Fruit fly (Drosophila melanogaster) whole organism, embryonic: ENCODE measurements around the gene Trpgamma.

Experiments used
- ATbp ChIP-seq: fragments of 200-800 bp; sonication (Bioruptor generic); optimal IDR thresholded peaks from 2 replicates; lab custom pipeline; 2017; ENCODE audit warnings: missing biosample characterization, mild to moderate bottlenecking, missing genetic modification characterization, missing genetic modification reagents
- Aef1 ChIP-seq: fragments of 200-800 bp; sonication (Bioruptor generic); IDR thresholded peaks from 3 replicates; pipeline ENCODE4 v1.3.6; 2022; ENCODE audit warnings: missing biosample characterization, missing genetic modification characterization
- Asciz ChIP-seq: fragments of 200-800 bp; sonication (Bioruptor generic); optimal IDR thresholded peaks from 2 replicates; lab custom pipeline; 2017; ENCODE audit warnings: missing biosample characterization, mild to moderate bottlenecking, missing genetic modification characterization, missing genetic modification reagents
- B-H2 ChIP-seq: fragments of 200-800 bp; sonication (Bioruptor generic); optimal IDR thresholded peaks from 2 replicates; lab custom pipeline; 2018; ENCODE audit warnings: missing biosample characterization, mild to moderate bottlenecking, missing genetic modification characterization
- CG10209 ChIP-seq: fragments of 200-800 bp; sonication (Bioruptor generic); optimal IDR thresholded peaks from 3 replicates; lab custom pipeline; 2017; ENCODE audit warnings: missing biosample characterization, mild to moderate bottlenecking, missing genetic modification characterization, missing genetic modification reagents
- CG10321 ChIP-seq: fragments of 200-800 bp; sonication (Bioruptor generic); IDR thresholded peaks from 2 replicates; pipeline ENCODE4 v1.3.6; 2022; ENCODE audit warnings: missing biosample characterization, missing genetic modification characterization
- CG10959 ChIP-seq: fragments of 200-800 bp; sonication (Bioruptor generic); IDR thresholded peaks from 2 replicates; pipeline ENCODE4 v1.3.6; 2022; ENCODE audit warnings: missing biosample characterization, missing genetic modification characterization
- CG11247 ChIP-seq: fragments of 200-800 bp; sonication (Bioruptor generic); IDR thresholded peaks from 2 replicates; pipeline ENCODE4 v1.3.6; 2022; ENCODE audit warnings: missing biosample characterization, missing genetic modification characterization
- CG11456 ChIP-seq: fragments of 200-800 bp; sonication (Bioruptor generic); IDR thresholded peaks from 3 replicates; pipeline ENCODE4 v1.3.6; 2022; ENCODE audit warnings: missing biosample characterization, missing genetic modification characterization
- CG12155 ChIP-seq: fragments of 200-800 bp; sonication (Bioruptor generic); optimal IDR thresholded peaks from 3 replicates; lab custom pipeline; 2016; ENCODE audit warnings: missing biosample characterization, missing genetic modification characterization
- CG12391 ChIP-seq: fragments of 200-800 bp; sonication (Bioruptor generic); optimal IDR thresholded peaks from 3 replicates; lab custom pipeline; 2018; ENCODE audit warnings: missing biosample characterization, mild to moderate bottlenecking, missing genetic modification characterization, moderate library complexity
- CG13775 ChIP-seq: fragments of 200-800 bp; sonication (Bioruptor generic); optimal IDR thresholded peaks from 3 replicates; lab custom pipeline; 2017; ENCODE audit warnings: missing biosample characterization, mild to moderate bottlenecking, missing genetic modification characterization
- CG18476 ChIP-seq: fragments of 200-800 bp; sonication (Bioruptor generic); optimal IDR thresholded peaks from 2 replicates; lab custom pipeline; 2016; ENCODE audit warnings: missing biosample characterization, mild to moderate bottlenecking, missing genetic modification characterization
- CG2129 ChIP-seq: fragments of 200-800 bp; sonication (Bioruptor generic); IDR thresholded peaks from 2 replicates; pipeline ENCODE4 v1.3.6; 2022; ENCODE audit warnings: missing biosample characterization, missing genetic modification characterization; ENCODE audit not compliant: partially characterized antibody
- CG2875 ChIP-seq: fragments of 200-800 bp; sonication (Bioruptor generic); optimal IDR thresholded peaks from 2 replicates; lab custom pipeline; 2017; ENCODE audit warnings: missing biosample characterization, mild to moderate bottlenecking, missing genetic modification characterization, missing genetic modification reagents
- CG31388 ChIP-seq: fragments of 200-800 bp; sonication (Bioruptor generic); optimal IDR thresholded peaks from 2 replicates; lab custom pipeline; 2016; ENCODE audit warnings: missing biosample characterization, missing genetic modification characterization
- CG3163 ChIP-seq: fragments of 200-800 bp; sonication (Bioruptor generic); optimal IDR thresholded peaks from 3 replicates; lab custom pipeline; 2016; ENCODE audit warnings: missing biosample characterization, missing genetic modification characterization
- CG42726 ChIP-seq: fragments of 200-800 bp; sonication (Bioruptor generic); IDR thresholded peaks from 2 replicates; pipeline ENCODE4 v1.3.6; 2022; ENCODE audit warnings: missing biosample characterization, missing genetic modification characterization; ENCODE audit not compliant: partially characterized antibody
- CG4820 ChIP-seq: fragments of 200-800 bp; sonication (Bioruptor generic); optimal IDR thresholded peaks from 3 replicates; lab custom pipeline; 2016; ENCODE audit warnings: missing biosample characterization, missing genetic modification characterization
- CG9215 ChIP-seq: fragments of 200-800 bp; sonication (Bioruptor generic); IDR thresholded peaks from 2 replicates; pipeline ENCODE4 v1.3.6; 2022; ENCODE audit warnings: missing biosample characterization, missing genetic modification characterization
- CG9817 ChIP-seq: fragments of 200-800 bp; sonication (Bioruptor generic); optimal IDR thresholded peaks from 2 replicates; lab custom pipeline; 2018; ENCODE audit warnings: missing biosample characterization, mild to moderate bottlenecking, missing genetic modification characterization, moderate library complexity
- CG9932 ChIP-seq: fragments of 200-800 bp; sonication (Bioruptor generic); IDR thresholded peaks from 2 replicates; pipeline ENCODE4 v1.3.6; 2022; ENCODE audit warnings: missing biosample characterization, missing genetic modification characterization
- Camta ChIP-seq: fragments of 200-800 bp; sonication (Bioruptor generic); optimal IDR thresholded peaks from 2 replicates; lab custom pipeline; 2016; ENCODE audit warnings: missing biosample characterization, missing genetic modification characterization
- Chrac-16 ChIP-seq: fragments of 200-800 bp; sonication (Bioruptor generic); optimal IDR thresholded peaks from 3 replicates; lab custom pipeline; 2016; ENCODE audit warnings: missing biosample characterization, missing genetic modification characterization
- Dek ChIP-seq: fragments of 200-800 bp; sonication (Bioruptor generic); optimal IDR thresholded peaks from 3 replicates; lab custom pipeline; 2019; ENCODE audit warnings: missing biosample characterization, mild to moderate bottlenecking, missing genetic modification characterization, moderate library complexity
- Doc2 ChIP-seq: fragments of 200-800 bp; sonication (Bioruptor generic); IDR thresholded peaks from 2 replicates; pipeline ENCODE4 v1.3.6; 2022; ENCODE audit warnings: missing biosample characterization, missing genetic modification characterization
- Hmr ChIP-seq: fragments of 200-800 bp; sonication (Bioruptor generic); optimal IDR thresholded peaks from 3 replicates; lab custom pipeline; 2017; ENCODE audit warnings: mild to moderate bottlenecking, missing biosample characterization, missing genetic modification reagents, missing genetic modification characterization
- MBD-R2 ChIP-seq: fragments of 200-800 bp; sonication (Bioruptor generic); IDR thresholded peaks from 2 replicates; pipeline ENCODE4 v1.3.6; 2022; ENCODE audit warnings: missing biosample characterization, missing genetic modification characterization
- NfI ChIP-seq: fragments of 200-800 bp; sonication (Bioruptor generic); optimal IDR thresholded peaks from 3 replicates; lab custom pipeline; 2018; ENCODE audit warnings: missing biosample characterization, mild to moderate bottlenecking, missing genetic modification characterization, moderate library complexity
- PHDP ChIP-seq: fragments of 200-800 bp; sonication (Bioruptor generic); optimal IDR thresholded peaks from 3 replicates; lab custom pipeline; 2018; ENCODE audit warnings: missing biosample characterization, mild to moderate bottlenecking, missing genetic modification characterization, moderate library complexity
- TFAM ChIP-seq: fragments of 200-800 bp; sonication (Bioruptor generic); optimal IDR thresholded peaks from 2 replicates; lab custom pipeline; 2017; ENCODE audit warnings: missing biosample characterization, missing genetic modification characterization, inconsistent platforms
- Xbp1 ChIP-seq: fragments of 200-800 bp; sonication (Bioruptor generic); optimal IDR thresholded peaks from 3 replicates; lab custom pipeline; 2016; ENCODE audit warnings: missing biosample characterization, mild to moderate bottlenecking, missing genetic modification characterization
- chn ChIP-seq: fragments of 200-800 bp; sonication (Bioruptor generic); optimal IDR thresholded peaks from 2 replicates; lab custom pipeline; 2016; ENCODE audit warnings: missing biosample characterization, missing genetic modification characterization
- dimm ChIP-seq: fragments of 200-800 bp; sonication (Bioruptor generic); IDR thresholded peaks from 2 replicates; pipeline ENCODE4 v1.3.6; 2022; ENCODE audit warnings: missing biosample characterization, missing genetic modification characterization
- esg ChIP-seq: fragments of 200-800 bp; sonication (Bioruptor generic); conservative IDR thresholded peaks from 2 replicates; pipeline ENCODE4 v1.3.6; 2022; ENCODE audit warnings: missing biosample characterization, missing genetic modification characterization
- eve ChIP-seq, 2 experiments: fragments of >200 bp; optimal IDR thresholded peaks; 2 replicates each; lab custom pipeline; 2017; ENCODE audit warnings: missing biosample characterization in 2 of 2, missing genetic modification characterization in 2 of 2
- ewg ChIP-seq: fragments of 200-800 bp; sonication (Bioruptor generic); optimal IDR thresholded peaks from 3 replicates; lab custom pipeline; 2017; ENCODE audit warnings: mild to moderate bottlenecking, missing biosample characterization, missing genetic modification reagents, missing genetic modification characterization
- fd64A ChIP-seq: fragments of 200-800 bp; sonication (Bioruptor generic); optimal IDR thresholded peaks from 3 replicates; lab custom pipeline; 2018; ENCODE audit warnings: missing biosample characterization, mild to moderate bottlenecking, missing genetic modification characterization
- gce ChIP-seq: fragments of 200-800 bp; sonication (Bioruptor generic); IDR thresholded peaks from 3 replicates; pipeline ENCODE4 v1.3.6; 2022; ENCODE audit warnings: missing biosample characterization, missing genetic modification characterization
- gem ChIP-seq: fragments of 200-800 bp; sonication (Bioruptor generic); optimal IDR thresholded peaks from 2 replicates; lab custom pipeline; 2019; ENCODE audit warnings: missing biosample characterization, mild to moderate bottlenecking, missing genetic modification characterization, moderate library complexity
- gfzf ChIP-seq: fragments of 200-800 bp; sonication (Bioruptor generic); optimal IDR thresholded peaks from 2 replicates; lab custom pipeline; 2016; ENCODE audit warnings: missing biosample characterization, mild to moderate bottlenecking, missing genetic modification characterization, moderate library complexity
- gsb ChIP-seq: fragments of 200-800 bp; sonication (Bioruptor generic); IDR thresholded peaks from 2 replicates; pipeline ENCODE4 v1.3.6; 2022; ENCODE audit warnings: missing biosample characterization, missing genetic modification characterization
- jumu ChIP-seq: fragments of 200-800 bp; sonication (Bioruptor generic); optimal IDR thresholded peaks from 3 replicates; lab custom pipeline; 2016; ENCODE audit warnings: missing biosample characterization, missing genetic modification characterization
- kni ChIP-seq: fragments of 200-800 bp; sonication (Bioruptor generic); optimal IDR thresholded peaks from 3 replicates; lab custom pipeline; 2017; ENCODE audit warnings: mild to moderate bottlenecking, missing biosample characterization, missing genetic modification reagents, missing genetic modification characterization
- maf-S ChIP-seq: fragments of 200-800 bp; sonication (Bioruptor generic); optimal IDR thresholded peaks from 2 replicates; lab custom pipeline; 2016; ENCODE audit warnings: missing biosample characterization, missing genetic modification characterization
- phol ChIP-seq: fragments of 200-800 bp; sonication (Bioruptor generic); optimal IDR thresholded peaks from 3 replicates; lab custom pipeline; 2018; ENCODE audit warnings: missing biosample characterization, mild to moderate bottlenecking, missing genetic modification characterization, moderate library complexity
- sens ChIP-seq: fragments of 200-800 bp; sonication (Bioruptor generic); peaks from one replicate; lab custom pipeline; 2016; ENCODE audit warnings: missing biosample characterization, missing genetic modification characterization
- slou ChIP-seq: fragments of 200-800 bp; sonication (Bioruptor generic); optimal IDR thresholded peaks from 3 replicates; lab custom pipeline; 2016; ENCODE audit warnings: missing biosample characterization, missing genetic modification characterization
- ssp ChIP-seq: fragments of 200-800 bp; sonication (Bioruptor generic); IDR thresholded peaks from 2 replicates; pipeline ENCODE4 v1.3.6; 2022; ENCODE audit warnings: missing biosample characterization, missing genetic modification characterization
- vfl ChIP-seq: fragments of 200-800 bp; sonication (Bioruptor generic); optimal IDR thresholded peaks from 2 replicates; lab custom pipeline; 2016; ENCODE audit warnings: missing biosample characterization, missing genetic modification characterization
- zfh1 ChIP-seq: fragments of 200-800 bp; sonication (Bioruptor generic); IDR thresholded peaks from 3 replicates; pipeline ENCODE4 v1.3.6; 2022; ENCODE audit warnings: missing biosample characterization, missing genetic modification characterization

The Trpgamma gene

DNA sequence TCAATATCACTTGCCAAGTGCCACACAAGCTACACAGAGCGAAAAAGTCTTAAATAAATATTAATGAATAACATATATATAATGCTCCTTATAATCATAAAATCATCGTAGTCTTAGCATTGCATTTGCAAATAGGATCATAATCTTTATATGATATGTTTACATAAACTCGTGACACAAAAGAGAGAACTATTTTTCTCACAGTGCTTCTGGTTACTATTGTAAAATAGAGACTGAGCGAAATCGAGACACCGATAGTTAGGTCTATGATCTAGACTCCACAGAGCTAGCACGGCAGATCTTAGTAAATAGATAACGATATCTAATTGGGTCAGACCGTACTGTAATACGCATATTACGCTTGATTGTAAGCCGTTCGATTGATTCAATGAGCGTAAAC lies 33.2 kb upstream of the Trpgamma start (continued):
- TF ChIP-seq CG9817 (tag; lab: Kevin White, UChicago) (peak; percentile 66), esg (GFP tag; lab: Robert Waterston, UW) (peak; percentile 81), eve (GFP tag; optimal IDR thresholded peaks at IDR 0.05; lab: Kevin White, UChicago) (peak in 1 of 2 experiments; percentile 84), CG12391 (peak; percentile 85), Dek (tag; lab: Kevin White, UChicago) (peak; percentile 65), CG12155 (GFP tag; lab: Kevin White, UChicago) (peak; percentile 31), ATbp (peak; percentile 60), CG2875 (peak; percentile 51), ewg (GFP tag; lab: Kevin White, UChicago) (peak; percentile 63), Camta (GFP tag; lab: Kevin White, UChicago) (no peak), gce (GFP tag; lab: Robert Waterston, UW) (no peak), CG18476 (GFP tag; lab: Kevin White, UChicago) (peak; percentile 52), ssp (peak; percentile 56), MBD-R2 (GFP tag; lab: Robert Waterston, UW) (peak; percentile 33; the same call in 1 of the 2 replicates), sens (GFP tag; lab: Kevin White, UChicago) (peak; percentile 85), maf-S (GFP tag; lab: Kevin White, UChicago) (no peak), CG4820 (peak; percentile 55), chn (peak; percentile 18), CG13775 (GFP tag; lab: Kevin White, UChicago) (peak; percentile 49), CG9932 (GFP tag; lab: Robert Waterston, UW) (peak; percentile 74), Hmr (GFP tag; lab: Kevin White, UChicago) (peak; percentile 64), vfl (GFP tag; lab: Kevin White, UChicago) (no peak), CG42726 (GFP tag; lab: Robert Waterston, UW) (no peak), B-H2 (GFP tag; lab: Kevin White, UChicago) (no peak), jumu (GFP tag; lab: Kevin White, UChicago) (no peak), Aef1 (GFP tag; lab: Robert Waterston, UW) (peak; percentile 79), fd64A (no peak), PHDP (tag; lab: Kevin White, UChicago) (peak; percentile 81), dimm (GFP tag; lab: Robert Waterston, UW) (no peak), TFAM (GFP tag; lab: Kevin White, UChicago) (no peak), NfI (GFP tag; lab: Kevin White, UChicago) (peak; percentile 71), gem (peak; percentile 89), zfh1 (GFP tag; lab: Robert Waterston, UW) (peak; percentile 80), Chrac-16 (GFP tag; lab: Kevin White, UChicago) (peak; percentile 56), CG11247 (GFP tag; lab: Robert Waterston, UW) (peak; percentile 64), CG10959 (peak; percentile 9; the same call in 1 of the 2 replicates), kni (no peak), gfzf (GFP tag; lab: Kevin White, UChicago) (no peak), CG10321 (no peak), Xbp1 (peak; percentile 73), Doc2 (GFP tag; lab: Robert Waterston, UW) (no peak), CG3163 (GFP tag; lab: Kevin White, UChicago) (no peak), gsb (GFP tag; lab: Robert Waterston, UW) (no peak), phol (no peak), CG9215 (GFP tag; lab: Robert Waterston, UW) (no peak), CG31388 (no peak), Asciz (no peak), CG2129 (GFP tag; lab: Robert Waterston, UW) (no peak), CG10209 (GFP tag; lab: Kevin White, UChicago) (peak; percentile 61), slou (GFP tag; lab: Kevin White, UChicago) (no peak), CG11456 (GFP tag; lab: Robert Waterston, UW) (peak; percentile 61; the same call in 2 of the 3 replicates)
